Fruit fly (Drosophila melanogaster): Measurements from ENCODE around the gene CG45545.

dm6 chr3R:7530184-7530821, 21.5 kb upstream of the CG45545 start, which contains the start of the genes Rtnl2 and alphaTub84D:
- TF ChIP-seq pan (optimal IDR thresholded peaks at IDR 0.05) (no peak), EcR (GFP tag; optimal IDR thresholded peaks at IDR 0.05) (no peak), usp (GFP tag; optimal IDR thresholded peaks at IDR 0.05) (no peak), Dll (optimal IDR thresholded peaks at IDR 0.05) (no peak), psq (optimal IDR thresholded peaks at IDR 0.05) (no peak)
